Fruit fly (Drosophila melanogaster): ENCODE data around the gene spri.
A peak's percentile ranks its signal among the peaks of the same experiment; 100 is the strongest.

The spri gene

DNA sequence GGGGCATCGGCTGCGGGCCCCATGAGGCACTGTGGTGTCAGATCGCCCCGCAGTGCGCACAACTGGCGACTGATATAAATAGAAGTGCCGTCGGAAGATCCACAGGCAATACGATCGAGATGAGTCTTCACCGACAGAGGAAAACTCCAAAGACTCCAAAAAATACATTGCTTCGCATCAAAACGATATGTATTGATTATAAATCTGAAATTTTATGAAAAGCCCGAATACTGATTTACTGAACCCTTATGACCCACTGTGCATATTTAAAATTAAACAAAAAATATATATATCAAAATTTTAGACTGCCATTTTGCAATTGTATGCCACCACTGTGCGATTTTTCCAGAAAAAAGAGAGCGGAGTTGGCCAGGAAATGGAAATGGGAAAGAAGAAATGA, 27.8 kb downstream of the spri start (continued):
- TF ChIP-seq CG10267 (tag; optimal IDR thresholded peaks at IDR 0.05), result peak; percentile 44
- peak; percentile 57 for TF ChIP-seq Ssrp (tag; optimal IDR thresholded peaks at IDR 0.05)
- TF ChIP-seq mirr (GFP tag; optimal IDR thresholded peaks at IDR 0.05), result no peak
- TF ChIP-seq CG11093 (GFP tag; IDR thresholded peaks at IDR 0.05), result peak; percentile 46; the same call in 1 of the 3 replicates
- TF ChIP-seq CG7839 (tag; optimal IDR thresholded peaks at IDR 0.05), result peak; percentile 56
- peak; percentile 71 for TF ChIP-seq ATbp (GFP tag; optimal IDR thresholded peaks at IDR 0.05)
- peak; percentile 32 for TF ChIP-seq CG6254 (GFP tag; optimal IDR thresholded peaks at IDR 0.05)
- TF ChIP-seq tgo (GFP tag; IDR thresholded peaks at IDR 0.05), result peak; percentile 48; the same call in 2 of the 3 replicates
- TF ChIP-seq CG34422 (GFP tag; IDR thresholded peaks at IDR 0.05), result peak; percentile 62; the same call in 2 of the 3 replicates
- TF ChIP-seq shn (GFP tag; optimal IDR thresholded peaks at IDR 0.05), result no peak
- no peak for TF ChIP-seq CG11398 (GFP tag; optimal IDR thresholded peaks at IDR 0.05)
- no peak for TF ChIP-seq Mrtf (GFP tag; IDR thresholded peaks at IDR 0.05)
- TF ChIP-seq Fer3 (tag; optimal IDR thresholded peaks at IDR 0.05), result no peak
- TF ChIP-seq CG3407 (GFP tag; optimal IDR thresholded peaks at IDR 0.05), result peak; percentile 6
- TF ChIP-seq CG17912 (GFP tag; optimal IDR thresholded peaks at IDR 0.05), result no peak
- no peak for TF ChIP-seq CG13123 (GFP tag; optimal IDR thresholded peaks at IDR 0.05)
- peak; percentile 12; the same call in 1 of the 2 replicates for TF ChIP-seq sens-2 (GFP tag; IDR thresholded peaks at IDR 0.05)
- peak; percentile 69 for TF ChIP-seq Blimp-1 (GFP tag; optimal IDR thresholded peaks at IDR 0.05)
- TF ChIP-seq dati (GFP tag; IDR thresholded peaks at IDR 0.05), result no peak
- peak; percentile 36 for TF ChIP-seq Hsf (GFP tag; optimal IDR thresholded peaks at IDR 0.05)
- TF ChIP-seq nerfin-1 (tag; optimal IDR thresholded peaks at IDR 0.05), result peak; percentile 0
- peak; percentile 13 for TF ChIP-seq Six4 (GFP tag; optimal IDR thresholded peaks at IDR 0.05)
- TF ChIP-seq hth (optimal IDR thresholded peaks at IDR 0.05), result no peak
- peak; percentile 5 for TF ChIP-seq CG16863 (GFP tag; optimal IDR thresholded peaks at IDR 0.05)
- TF ChIP-seq CG4404 (GFP tag; IDR thresholded peaks at IDR 0.05), result peak; percentile 32; the same call in 1 of the 2 replicates
- no peak for TF ChIP-seq CG13624 (GFP tag; optimal IDR thresholded peaks at IDR 0.05)
- TF ChIP-seq CG15601 (tag; optimal IDR thresholded peaks at IDR 0.05), result peak; percentile 45
- TF ChIP-seq lilli (GFP tag; optimal IDR thresholded peaks at IDR 0.05), result no peak
- TF ChIP-seq ci (GFP tag; IDR thresholded peaks at IDR 0.05), result peak; percentile 53; the same call in 2 of the 3 replicates
- no peak for TF ChIP-seq ttk (GFP tag; IDR thresholded peaks at IDR 0.05)
- no peak for TF ChIP-seq z (GFP tag; IDR thresholded peaks at IDR 0.05)
- TF ChIP-seq sob (GFP tag; IDR thresholded peaks at IDR 0.05), result 0 out of 2 replicates have a peak, but pooled peaks have one; percentile 39
- no peak for TF ChIP-seq CG14441 (GFP tag; IDR thresholded peaks at IDR 0.05)
- TF ChIP-seq CG33557 (GFP tag; optimal IDR thresholded peaks at IDR 0.05), result peak; percentile 6
- TF ChIP-seq chn (GFP tag; optimal IDR thresholded peaks at IDR 0.05), result no peak
- TF ChIP-seq CG8290 (GFP tag; optimal IDR thresholded peaks at IDR 0.05), result no peak
- no peak for TF ChIP-seq CG8290 (tag; optimal IDR thresholded peaks at IDR 0.05)
- TF ChIP-seq tio (GFP tag; optimal IDR thresholded peaks at IDR 0.05), result peak; percentile 22
- no peak for TF ChIP-seq aop (GFP tag; IDR thresholded peaks at IDR 0.05)
- no peak for TF ChIP-seq CG32767 (GFP tag; IDR thresholded peaks at IDR 0.05)
- peak; percentile 54 for TF ChIP-seq CG13424 (tag; optimal IDR thresholded peaks at IDR 0.05)
- no peak for TF ChIP-seq twi (tag; optimal IDR thresholded peaks at IDR 0.05)
- no peak for TF ChIP-seq btn (GFP tag; optimal IDR thresholded peaks at IDR 0.05)
- no peak for TF ChIP-seq CG12769 (tag; optimal IDR thresholded peaks at IDR 0.05)
- TF ChIP-seq CG11695 (GFP tag; IDR thresholded peaks at IDR 0.05), result 0 out of 3 replicates have a peak, but pooled peaks have one; percentile 36
- peak; percentile 11; the same call in 1 of the 2 replicates for TF ChIP-seq CG10366 (GFP tag; IDR thresholded peaks at IDR 0.05)
- TF ChIP-seq CG30403 (GFP tag; optimal IDR thresholded peaks at IDR 0.05), result peak; percentile 23
- no peak for TF ChIP-seq B-H2 (GFP tag; optimal IDR thresholded peaks at IDR 0.05)
- no peak for TF ChIP-seq Antp (GFP tag; optimal IDR thresholded peaks at IDR 0.05)
- TF ChIP-seq sc (optimal IDR thresholded peaks at IDR 0.05), result no peak
- peak; percentile 41 for TF ChIP-seq sc (GFP tag; optimal IDR thresholded peaks at IDR 0.05)
- TF ChIP-seq ind (GFP tag; optimal IDR thresholded peaks at IDR 0.05), result peak; percentile 36

Measured in whole organism, embryonic.